Fruit fly (Drosophila melanogaster) whole organism, embryonic: Measurements from ENCODE around the gene jv.

Source experiments
- Ada2b ChIP-seq: fragments of 200-800 bp; sonication (Bioruptor generic); IDR thresholded peaks from 2 replicates; pipeline ENCODE4 v1.3.6; 2022; ENCODE audit warnings: missing biosample characterization, missing genetic modification characterization
- Antp ChIP-seq: fragments of 200-800 bp; sonication (Bioruptor generic); optimal IDR thresholded peaks from 3 replicates; lab custom pipeline; 2016; ENCODE audit warnings: missing biosample characterization, missing genetic modification characterization
- Bdp1 ChIP-seq: fragments of 200-800 bp; sonication (Bioruptor generic); optimal IDR thresholded peaks from 3 replicates; lab custom pipeline; 2016; ENCODE audit warnings: missing biosample characterization, missing genetic modification characterization
- CG10209 ChIP-seq: fragments of 200-800 bp; sonication (Bioruptor generic); optimal IDR thresholded peaks from 3 replicates; lab custom pipeline; 2017; ENCODE audit warnings: missing biosample characterization, mild to moderate bottlenecking, missing genetic modification characterization, missing genetic modification reagents
- CG10543 ChIP-seq: fragments of 200-800 bp; sonication (Bioruptor generic); optimal IDR thresholded peaks from 3 replicates; lab custom pipeline; 2017; ENCODE audit warnings: missing biosample characterization, mild to moderate bottlenecking, missing genetic modification characterization, moderate library complexity
- CG12071 ChIP-seq: fragments of 200-800 bp; sonication (Bioruptor generic); optimal IDR thresholded peaks from 3 replicates; lab custom pipeline; 2018; ENCODE audit warnings: missing biosample characterization, mild to moderate bottlenecking, missing genetic modification characterization
- CG12155 ChIP-seq: fragments of 200-800 bp; sonication (Bioruptor generic); optimal IDR thresholded peaks from 3 replicates; lab custom pipeline; 2016; ENCODE audit warnings: missing biosample characterization, missing genetic modification characterization
- CG12219 ChIP-seq: fragments of 200-800 bp; sonication (Bioruptor generic); optimal IDR thresholded peaks from 3 replicates; lab custom pipeline; 2018; ENCODE audit warnings: missing biosample characterization, mild to moderate bottlenecking, missing genetic modification characterization
- CG14014 ChIP-seq: fragments of 200-800 bp; sonication (Bioruptor generic); IDR thresholded peaks from 2 replicates; pipeline ENCODE4 v1.3.6; 2022; ENCODE audit warnings: missing biosample characterization, missing genetic modification characterization
- CG14441 ChIP-seq: fragments of 200-800 bp; sonication (Bioruptor generic); IDR thresholded peaks from 2 replicates; pipeline ENCODE4 v1.3.6; 2022; ENCODE audit warnings: missing biosample characterization, missing genetic modification characterization
- CG14710 ChIP-seq: fragments of 200-800 bp; sonication (Bioruptor generic); optimal IDR thresholded peaks from 3 replicates; lab custom pipeline; 2019; ENCODE audit warnings: missing biosample characterization, mild to moderate bottlenecking, missing genetic modification characterization, moderate library complexity
- CG30431 ChIP-seq: fragments of 200-800 bp; sonication (Bioruptor generic); optimal IDR thresholded peaks from 2 replicates; lab custom pipeline; 2017; ENCODE audit warnings: missing biosample characterization, missing genetic modification characterization
- CG33213 ChIP-seq: fragments of 200-800 bp; sonication (Bioruptor generic); optimal IDR thresholded peaks from 3 replicates; lab custom pipeline; 2016; ENCODE audit warnings: missing biosample characterization, missing genetic modification characterization
- CG4328 ChIP-seq: fragments of 200-800 bp; sonication (Bioruptor generic); optimal IDR thresholded peaks from 3 replicates; lab custom pipeline; 2017; ENCODE audit warnings: missing biosample characterization, missing genetic modification reagents, missing genetic modification characterization
- CG6854 ChIP-seq: fragments of 200-800 bp; sonication (Bioruptor generic); optimal IDR thresholded peaks from 3 replicates; lab custom pipeline; 2017; ENCODE audit warnings: missing biosample characterization, mild to moderate bottlenecking, missing genetic modification characterization
- CG7372 ChIP-seq: fragments of 200-800 bp; sonication (Bioruptor generic); IDR thresholded peaks from 2 replicates; pipeline ENCODE4 v1.3.6; 2022; ENCODE audit warnings: missing biosample characterization, missing genetic modification characterization
- CG7987 ChIP-seq: fragments of 200-800 bp; sonication (Bioruptor generic); optimal IDR thresholded peaks from 2 replicates; lab custom pipeline; 2018; ENCODE audit warnings: missing biosample characterization, mild to moderate bottlenecking, missing genetic modification characterization, moderate library complexity
- CG8388 ChIP-seq: fragments of 200-800 bp; sonication (Bioruptor generic); optimal IDR thresholded peaks from 2 replicates; lab custom pipeline; 2019; ENCODE audit warnings: missing biosample characterization, mild to moderate bottlenecking, missing genetic modification characterization, moderate library complexity
- CG8924 ChIP-seq: fragments of 200-800 bp; optimal IDR thresholded peaks from 3 replicates; lab custom pipeline; 2019; ENCODE audit warnings: missing biosample characterization, mild to moderate bottlenecking, missing genetic modification characterization, moderate library complexity
- CG9215 ChIP-seq: fragments of 200-800 bp; sonication (Bioruptor generic); IDR thresholded peaks from 2 replicates; pipeline ENCODE4 v1.3.6; 2022; ENCODE audit warnings: missing biosample characterization, missing genetic modification characterization
- Dip2 ChIP-seq: fragments of 200-800 bp; sonication (Bioruptor generic); IDR thresholded peaks from 2 replicates; pipeline ENCODE4 v1.3.6; 2022; ENCODE audit warnings: missing biosample characterization, missing genetic modification characterization
- Doc2 ChIP-seq: fragments of 200-800 bp; sonication (Bioruptor generic); IDR thresholded peaks from 2 replicates; pipeline ENCODE4 v1.3.6; 2022; ENCODE audit warnings: missing biosample characterization, missing genetic modification characterization
- Ets97D ChIP-seq: fragments of 200-800 bp; sonication (Bioruptor generic); optimal IDR thresholded peaks from 3 replicates; lab custom pipeline; 2016; ENCODE audit warnings: missing biosample characterization, missing genetic modification characterization
- Hey ChIP-seq: fragments of 200-800 bp; sonication (Bioruptor generic); optimal IDR thresholded peaks from 3 replicates; lab custom pipeline; 2018; ENCODE audit warnings: missing biosample characterization, mild to moderate bottlenecking, missing genetic modification characterization
- Hmr ChIP-seq: fragments of 200-800 bp; sonication (Bioruptor generic); optimal IDR thresholded peaks from 3 replicates; lab custom pipeline; 2017; ENCODE audit warnings: mild to moderate bottlenecking, missing biosample characterization, missing genetic modification reagents, missing genetic modification characterization
- Nf-YA ChIP-seq: fragments of 200-800 bp; sonication (Bioruptor generic); IDR thresholded peaks from 2 replicates; pipeline ENCODE4 v1.3.6; 2022; ENCODE audit warnings: missing biosample characterization, missing genetic modification characterization
- Nf-YB ChIP-seq: fragments of 200-800 bp; sonication (Bioruptor generic); optimal IDR thresholded peaks from 3 replicates; lab custom pipeline; 2019; ENCODE audit warnings: missing biosample characterization, mild to moderate bottlenecking, missing genetic modification characterization, moderate library complexity
- Sox102F ChIP-seq: fragments of 200-800 bp; sonication (Bioruptor generic); optimal IDR thresholded peaks from 2 replicates; lab custom pipeline; 2018; ENCODE audit warnings: missing biosample characterization, mild to moderate bottlenecking, missing genetic modification characterization, moderate library complexity
- Spps ChIP-seq: fragments of 200-800 bp; sonication (Bioruptor generic); optimal IDR thresholded peaks from 2 replicates; lab custom pipeline; 2018; ENCODE audit warnings: missing biosample characterization, mild to moderate bottlenecking, missing genetic modification characterization
- Taf1 ChIP-seq: fragments of 200-800 bp; sonication (Bioruptor generic); IDR thresholded peaks from 2 replicates; pipeline ENCODE4 v1.3.6; 2022; ENCODE audit warnings: missing biosample characterization, missing genetic modification characterization
- Trl ChIP-seq, 3 experiments: fragments of >200 bp in 2 of 3; fragments of 200-800 bp in 1 of 3; sonication (Bioruptor generic) in 1 of 3; optimal IDR thresholded peaks; 2 replicates in 1 of 3; 3 replicates in 2 of 3; lab custom pipeline; 2016 to 2017; ENCODE audit warnings: missing biosample characterization in 1 of 3, missing genetic modification characterization in 1 of 3
- ara ChIP-seq: fragments of 200-800 bp; sonication (Bioruptor generic); IDR thresholded peaks from 2 replicates; pipeline ENCODE4 v1.3.6; 2022; ENCODE audit warnings: missing biosample characterization, missing genetic modification characterization
- bigmax ChIP-seq: fragments of 200-800 bp; sonication (Bioruptor generic); optimal IDR thresholded peaks from 2 replicates; lab custom pipeline; 2018; ENCODE audit warnings: missing biosample characterization, mild to moderate bottlenecking, missing genetic modification characterization
- btn ChIP-seq: fragments of 200-800 bp; sonication (Bioruptor generic); optimal IDR thresholded peaks from 2 replicates; lab custom pipeline; 2016; ENCODE audit warnings: missing biosample characterization, missing genetic modification characterization
- ci ChIP-seq: fragments of 200-800 bp; sonication (Bioruptor generic); IDR thresholded peaks from 3 replicates; pipeline ENCODE4 v1.3.6; 2022; ENCODE audit warnings: missing biosample characterization, missing genetic modification characterization
- gce ChIP-seq: fragments of 200-800 bp; sonication (Bioruptor generic); IDR thresholded peaks from 3 replicates; pipeline ENCODE4 v1.3.6; 2022; ENCODE audit warnings: missing biosample characterization, missing genetic modification characterization
- gt ChIP-seq: fragments of 200-800 bp; sonication (Bioruptor generic); IDR thresholded peaks from 2 replicates; pipeline ENCODE4 v1.3.6; 2022; ENCODE audit warnings: missing biosample characterization, missing genetic modification characterization
- hbn ChIP-seq: fragments of 200-800 bp; sonication (Bioruptor generic); IDR thresholded peaks from 2 replicates; pipeline ENCODE4 v1.3.6; 2022; ENCODE audit warnings: missing biosample characterization, missing genetic modification characterization; ENCODE audit not compliant: partially characterized antibody
- ind ChIP-seq: fragments of 200-800 bp; sonication (Bioruptor generic); optimal IDR thresholded peaks from 3 replicates; lab custom pipeline; 2016; ENCODE audit warnings: missing biosample characterization, missing genetic modification characterization
- insv ChIP-seq, 2 experiments: fragments of 200-800 bp; sonication (Bioruptor generic); optimal IDR thresholded peaks; 3 replicates each; lab custom pipeline; 2016 to 2018; ENCODE audit warnings: missing biosample characterization in 2 of 2, missing genetic modification characterization in 2 of 2
- kni ChIP-seq: fragments of 200-800 bp; sonication (Bioruptor generic); optimal IDR thresholded peaks from 3 replicates; lab custom pipeline; 2017; ENCODE audit warnings: mild to moderate bottlenecking, missing biosample characterization, missing genetic modification reagents, missing genetic modification characterization
- org-1 ChIP-seq: fragments of 200-800 bp; sonication (Bioruptor generic); optimal IDR thresholded peaks from 2 replicates; lab custom pipeline; 2017; ENCODE audit warnings: missing biosample characterization, missing genetic modification characterization
- otp ChIP-seq: fragments of 200-800 bp; sonication (Bioruptor generic); IDR thresholded peaks from 3 replicates; pipeline ENCODE4, ENCODE4 v1.3.6; 2022; ENCODE audit warnings: missing biosample characterization, missing genetic modification characterization
- pnt ChIP-seq: fragments of 200-800 bp; sonication (Bioruptor generic); optimal IDR thresholded peaks from 3 replicates; lab custom pipeline; 2016; ENCODE audit warnings: missing biosample characterization, missing genetic modification characterization
- ro ChIP-seq: fragments of 200-800 bp; sonication (Bioruptor generic); IDR thresholded peaks from 2 replicates; pipeline ENCODE4 v1.3.6; 2022; ENCODE audit warnings: missing biosample characterization, missing genetic modification characterization
- sens-2 ChIP-seq: fragments of 200-800 bp; sonication (Bioruptor generic); IDR thresholded peaks from 2 replicates; pipeline ENCODE4 v1.3.6; 2022; ENCODE audit warnings: missing biosample characterization, missing genetic modification characterization
- sna ChIP-seq: fragments of 200-800 bp; sonication (Bioruptor generic); IDR thresholded peaks from 2 replicates; pipeline ENCODE4 v1.3.6; 2022; ENCODE audit warnings: missing biosample characterization, missing genetic modification characterization; ENCODE audit not compliant: partially characterized antibody
- so ChIP-seq: fragments of 200-800 bp; sonication (Bioruptor generic); IDR thresholded peaks from 3 replicates; pipeline ENCODE4 v1.3.6; 2022; ENCODE audit warnings: missing biosample characterization, missing genetic modification characterization
- twi ChIP-seq: fragments of 200-800 bp; optimal IDR thresholded peaks from 2 replicates; lab custom pipeline; 2019; ENCODE audit warnings: missing biosample characterization, mild to moderate bottlenecking, missing genetic modification characterization, moderate library complexity
- vnd ChIP-seq: fragments of 200-800 bp; sonication (Bioruptor generic); IDR thresholded peaks from 3 replicates; pipeline ENCODE4 v1.3.6; 2022; ENCODE audit warnings: missing biosample characterization, missing genetic modification characterization; ENCODE audit not compliant: partially characterized antibody
- zfh2 ChIP-seq: fragments of 200-800 bp; sonication (Bioruptor generic); optimal IDR thresholded peaks from 2 replicates; lab custom pipeline; 2016; ENCODE audit warnings: missing biosample characterization, missing genetic modification characterization

Gene jv

DNA sequence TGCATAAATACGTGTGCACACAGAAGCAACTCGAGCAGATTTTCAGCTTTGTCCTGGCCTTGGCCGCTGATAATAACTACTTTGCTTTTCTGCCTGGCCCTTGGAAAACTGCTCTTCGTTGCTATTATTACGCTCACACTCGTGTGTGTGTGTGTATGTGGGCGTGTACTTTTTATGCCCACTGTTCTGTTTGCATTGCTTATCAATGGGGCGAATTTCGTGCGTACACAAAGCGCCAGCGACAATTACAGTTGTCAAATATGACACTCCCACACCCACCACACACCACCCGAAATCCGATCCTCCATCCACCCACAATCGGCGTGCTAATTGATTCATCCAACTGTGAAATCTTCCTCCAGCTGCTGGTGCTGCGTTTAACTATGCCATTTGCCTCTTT, 23.4 kb upstream of the jv start (continued):
- TF ChIP-seq Antp (GFP tag; lab: Kevin White, UChicago) (no peak), CG6854 (GFP tag; lab: Kevin White, UChicago) (no peak), zfh2 (GFP tag; lab: Kevin White, UChicago) (no peak), CG10209 (peak; percentile 30), ara (GFP tag; lab: Robert Waterston, UW) (no peak), bigmax (no peak), CG14710 (tag; lab: Kevin White, UChicago) (no peak), CG8388 (GFP tag; lab: Kevin White, UChicago) (peak; percentile 70), CG7987 (peak; percentile 45), CG9215 (GFP tag; lab: Robert Waterston, UW) (no peak), Hey (peak; percentile 17), twi (no peak), Nf-YB (GFP tag; lab: Kevin White, UChicago) (no peak), CG12219 (GFP tag; lab: Kevin White, UChicago) (no peak), gt (GFP tag; lab: Robert Waterston, UW) (no peak), CG33213 (GFP tag; lab: Kevin White, UChicago) (no peak), insv (GFP tag; optimal IDR thresholded peaks at IDR 0.05; lab: Kevin White, UChicago) (no peak), org-1 (GFP tag; lab: Kevin White, UChicago) (peak; percentile 36), vnd (GFP tag; lab: Robert Waterston, UW) (no peak), Hmr (GFP tag; lab: Kevin White, UChicago) (peak; percentile 44), gce (GFP tag; lab: Robert Waterston, UW) (no peak), ro (no peak), Spps (no peak), CG7372 (GFP tag; lab: Robert Waterston, UW) (no peak), hbn (GFP tag; lab: Robert Waterston, UW) (no peak), otp (GFP tag; lab: Robert Waterston, UW) (peak; percentile 52; the same call in 1 of the 3 replicates), ind (no peak), sens-2 (GFP tag; lab: Robert Waterston, UW) (no peak), Dip2 (no peak), CG12155 (no peak), sna (no peak), Trl (optimal IDR thresholded peaks at IDR 0.05; lab: Kevin White, UChicago) (no peak), Trl (GFP tag; optimal IDR thresholded peaks at IDR 0.05; lab: Kevin White, UChicago) (no peak), pnt (GFP tag; lab: Kevin White, UChicago) (no peak), Nf-YA (GFP tag; lab: Robert Waterston, UW) (0 out of 2 replicates have a peak, but pooled peaks have one; percentile 7), ci (GFP tag; lab: Robert Waterston, UW) (peak; percentile 74), Taf1 (GFP tag; lab: Robert Waterston, UW) (no peak), kni (GFP tag; lab: Kevin White, UChicago) (no peak), so (GFP tag; lab: Robert Waterston, UW) (peak; percentile 53; the same call in 1 of the 3 replicates), Ada2b (peak; percentile 37; the same call in 1 of the 2 replicates), CG12071 (GFP tag; lab: Kevin White, UChicago) (peak; percentile 54), Ets97D (GFP tag; lab: Kevin White, UChicago) (no peak), Bdp1 (GFP tag; lab: Kevin White, UChicago) (no peak), Doc2 (GFP tag; lab: Robert Waterston, UW) (no peak), CG4328 (GFP tag; lab: Kevin White, UChicago) (no peak), Sox102F (GFP tag; lab: Kevin White, UChicago) (peak; percentile 24), CG14014 (GFP tag; lab: Robert Waterston, UW) (no peak; the same call in 1 of the 2 replicates), CG30431 (GFP tag; lab: Kevin White, UChicago) (no peak), CG10543 (GFP tag; lab: Kevin White, UChicago) (peak; percentile 18), btn (GFP tag; lab: Kevin White, UChicago) (no peak), CG14441 (GFP tag; lab: Robert Waterston, UW) (no peak), CG8924 (tag; lab: Kevin White, UChicago) (no peak)
